Worm (Caenorhabditis elegans): ENCODE measurements around the gene F40G9.6.

ce11 chrIII:171617-172016 lies 7.7 kb upstream of the F40G9.6 start, which contains the start of the genes F40G9.9 and F40G9.12:
- TF ChIP-seq lsy-12 (tag; optimal IDR thresholded peaks at IDR 0.05) (no peak), nhr-77 (tag; optimal IDR thresholded peaks at IDR 0.05) (no peak), ceh-16 (tag; optimal IDR thresholded peaks at IDR 0.05) (no peak), fos-1 (tag; optimal IDR thresholded peaks at IDR 0.05) (no peak), pha-4 (tag; optimal IDR thresholded peaks at IDR 0.05) (no peak), aly-2 (tag; optimal IDR thresholded peaks at IDR 0.05) (no peak), elt-1 (tag; optimal IDR thresholded peaks at IDR 0.05) (no peak), ztf-11 (tag; optimal IDR thresholded peaks at IDR 0.05) (no peak), lin-39 (tag; optimal IDR thresholded peaks at IDR 0.05) (no peak), R02D3.7 (tag; optimal IDR thresholded peaks at IDR 0.05) (no peak), snpc-4 (tag; optimal IDR thresholded peaks at IDR 0.05) (no peak), nhr-28 (tag; optimal IDR thresholded peaks at IDR 0.05) (no peak), unc-62 (GFP tag; optimal IDR thresholded peaks at IDR 0.05) (no peak)
